Fruit fly (Drosophila melanogaster) whole organism, embryonic: ENCODE measurements around the gene CG2059.

Source experiments
- CG10209 ChIP-seq: fragments of 200-800 bp; sonication (Bioruptor generic); optimal IDR thresholded peaks from 3 replicates; lab custom pipeline; 2017; ENCODE audit warnings: missing biosample characterization, mild to moderate bottlenecking, missing genetic modification characterization, missing genetic modification reagents
- CG10565 ChIP-seq: fragments of 200-800 bp; sonication (Bioruptor generic); optimal IDR thresholded peaks from 3 replicates; lab custom pipeline; 2016; ENCODE audit warnings: missing biosample characterization, mild to moderate bottlenecking, missing genetic modification characterization
- CG10959 ChIP-seq: fragments of 200-800 bp; sonication (Bioruptor generic); IDR thresholded peaks from 2 replicates; pipeline ENCODE4 v1.3.6; 2022; ENCODE audit warnings: missing biosample characterization, missing genetic modification characterization
- CG11247 ChIP-seq: fragments of 200-800 bp; sonication (Bioruptor generic); IDR thresholded peaks from 2 replicates; pipeline ENCODE4 v1.3.6; 2022; ENCODE audit warnings: missing biosample characterization, missing genetic modification characterization
- CG14667 ChIP-seq: fragments of 200-800 bp; sonication (Bioruptor generic); IDR thresholded peaks from 2 replicates; pipeline ENCODE4 v1.3.6; 2022; ENCODE audit warnings: missing biosample characterization, missing genetic modification characterization
- CG15011 ChIP-seq: fragments of 200-800 bp; sonication (Bioruptor generic); optimal IDR thresholded peaks from 3 replicates; lab custom pipeline; 2018; ENCODE audit warnings: missing biosample characterization, mild to moderate bottlenecking, missing genetic modification characterization
- CG1529 ChIP-seq: fragments of 200-800 bp; sonication (Bioruptor generic); optimal IDR thresholded peaks from 3 replicates; lab custom pipeline; 2018; ENCODE audit warnings: missing biosample characterization, missing genetic modification characterization
- CG17385 ChIP-seq: fragments of 200-800 bp; sonication (Bioruptor generic); optimal IDR thresholded peaks from 3 replicates; lab custom pipeline; 2018; ENCODE audit warnings: missing biosample characterization, mild to moderate bottlenecking, missing genetic modification characterization
- CG2199 ChIP-seq: fragments of 200-800 bp; sonication (Bioruptor generic); IDR thresholded peaks from 3 replicates; pipeline ENCODE4 v1.3.6; 2022; ENCODE audit warnings: missing biosample characterization, missing genetic modification characterization
- CG31388 ChIP-seq: fragments of 200-800 bp; sonication (Bioruptor generic); optimal IDR thresholded peaks from 2 replicates; lab custom pipeline; 2016; ENCODE audit warnings: missing biosample characterization, missing genetic modification characterization
- CG3281 ChIP-seq: fragments of 200-800 bp; sonication (Bioruptor generic); optimal IDR thresholded peaks from 3 replicates; lab custom pipeline; 2017; ENCODE audit warnings: missing biosample characterization, mild to moderate bottlenecking, missing genetic modification characterization
- CG33213 ChIP-seq: fragments of 200-800 bp; sonication (Bioruptor generic); optimal IDR thresholded peaks from 3 replicates; lab custom pipeline; 2016; ENCODE audit warnings: missing biosample characterization, missing genetic modification characterization
- CG7839 ChIP-seq: fragments of 200-800 bp; sonication (Bioruptor generic); optimal IDR thresholded peaks from 3 replicates; lab custom pipeline; 2018; ENCODE audit warnings: missing biosample characterization, mild to moderate bottlenecking, missing genetic modification characterization, moderate library complexity
- CG8281 ChIP-seq: fragments of 200-800 bp; sonication (Bioruptor generic); optimal IDR thresholded peaks from 2 replicates; lab custom pipeline; 2018; ENCODE audit warnings: missing biosample characterization, mild to moderate bottlenecking, missing genetic modification characterization, moderate library complexity
- CG8765 ChIP-seq: fragments of 200-800 bp; sonication (Bioruptor generic); IDR thresholded peaks from 2 replicates; pipeline ENCODE4 v1.3.6; 2022; ENCODE audit warnings: missing biosample characterization, missing genetic modification characterization
- CG8944 ChIP-seq: fragments of 200-800 bp; sonication (Bioruptor generic); optimal IDR thresholded peaks from 3 replicates; lab custom pipeline; 2016; ENCODE audit warnings: missing biosample characterization, missing genetic modification characterization
- CoRest ChIP-seq: fragments of 200-800 bp; sonication (Bioruptor generic); optimal IDR thresholded peaks from 3 replicates; lab custom pipeline; 2018; ENCODE audit warnings: missing biosample characterization, mild to moderate bottlenecking, missing genetic modification characterization, moderate library complexity
- Deaf1 ChIP-seq: fragments of 200-800 bp; optimal IDR thresholded peaks from 3 replicates; lab custom pipeline; 2019; ENCODE audit warnings: missing biosample characterization, mild to moderate bottlenecking, missing genetic modification characterization, moderate library complexity
- E2f1 ChIP-seq: fragments of 200-800 bp; sonication (Bioruptor generic); IDR thresholded peaks from 2 replicates; pipeline ENCODE4 v1.3.6; 2022; ENCODE audit warnings: missing biosample characterization, missing genetic modification characterization
- Hmx ChIP-seq: fragments of 200-800 bp; sonication (Bioruptor generic); optimal IDR thresholded peaks from 2 replicates; lab custom pipeline; 2016; ENCODE audit warnings: missing biosample characterization, missing genetic modification characterization
- Hsf ChIP-seq: fragments of 200-800 bp; sonication (Bioruptor generic); optimal IDR thresholded peaks from 3 replicates; lab custom pipeline; 2016; ENCODE audit warnings: missing biosample characterization, missing genetic modification characterization
- Mad ChIP-seq: fragments of 200-800 bp; sonication (Bioruptor generic); optimal IDR thresholded peaks from 2 replicates; lab custom pipeline; 2016; ENCODE audit warnings: missing biosample characterization, missing genetic modification characterization
- Meics ChIP-seq: fragments of 200-800 bp; sonication (Bioruptor generic); optimal IDR thresholded peaks from 2 replicates; lab custom pipeline; 2017; ENCODE audit warnings: missing biosample characterization, mild to moderate bottlenecking, missing genetic modification characterization
- Nf-YC ChIP-seq: fragments of 200-800 bp; optimal IDR thresholded peaks from 3 replicates; lab custom pipeline; 2019; ENCODE audit warnings: missing biosample characterization, mild to moderate bottlenecking, missing genetic modification characterization, moderate library complexity
- ase ChIP-seq: fragments of 200-800 bp; sonication (Bioruptor generic); IDR thresholded peaks from 3 replicates; pipeline ENCODE4 v1.3.6; 2022; ENCODE audit warnings: missing biosample characterization, missing genetic modification characterization
- chif ChIP-seq, 2 experiments: fragments of 200-800 bp; sonication (Bioruptor generic); optimal IDR thresholded peaks; 3 replicates each; lab custom pipeline; 2016; ENCODE audit warnings: missing biosample characterization in 2 of 2, missing genetic modification characterization in 2 of 2
- corto ChIP-seq: fragments of 200-800 bp; sonication (Bioruptor generic); optimal IDR thresholded peaks from 2 replicates; lab custom pipeline; 2016; ENCODE audit warnings: missing biosample characterization, mild to moderate bottlenecking, missing genetic modification characterization, moderate library complexity
- crol ChIP-seq: fragments of 200-800 bp; sonication (Bioruptor generic); IDR thresholded peaks from 2 replicates; pipeline ENCODE4 v1.3.6; 2022; ENCODE audit warnings: missing biosample characterization, missing genetic modification characterization
- dm ChIP-seq: fragments of 200-800 bp; sonication (Bioruptor generic); optimal IDR thresholded peaks from 3 replicates; lab custom pipeline; 2016; ENCODE audit warnings: missing biosample characterization, missing genetic modification characterization
- dmrt99B ChIP-seq: fragments of 200-800 bp; sonication (Bioruptor generic); optimal IDR thresholded peaks from 2 replicates; lab custom pipeline; 2018; ENCODE audit warnings: missing biosample characterization, mild to moderate bottlenecking, missing genetic modification characterization, moderate library complexity
- ewg ChIP-seq: fragments of 200-800 bp; sonication (Bioruptor generic); optimal IDR thresholded peaks from 3 replicates; lab custom pipeline; 2017; ENCODE audit warnings: mild to moderate bottlenecking, missing biosample characterization, missing genetic modification reagents, missing genetic modification characterization
- fd102C ChIP-seq: fragments of 200-800 bp; sonication (Bioruptor generic); optimal IDR thresholded peaks from 2 replicates; lab custom pipeline; 2018; ENCODE audit warnings: missing biosample characterization, mild to moderate bottlenecking, missing genetic modification characterization, moderate library complexity
- fd96Cb ChIP-seq: fragments of 200-800 bp; sonication (Bioruptor generic); optimal IDR thresholded peaks from 2 replicates; lab custom pipeline; 2018; ENCODE audit warnings: missing biosample characterization, mild to moderate bottlenecking, missing genetic modification characterization, moderate library complexity
- gcm2 ChIP-seq: fragments of 200-800 bp; sonication (Bioruptor generic); optimal IDR thresholded peaks from 2 replicates; lab custom pipeline; 2016; ENCODE audit warnings: missing biosample characterization, missing genetic modification characterization
- ind ChIP-seq: fragments of 200-800 bp; sonication (Bioruptor generic); optimal IDR thresholded peaks from 3 replicates; lab custom pipeline; 2016; ENCODE audit warnings: missing biosample characterization, missing genetic modification characterization
- jumu ChIP-seq: fragments of 200-800 bp; sonication (Bioruptor generic); optimal IDR thresholded peaks from 3 replicates; lab custom pipeline; 2016; ENCODE audit warnings: missing biosample characterization, missing genetic modification characterization
- klu ChIP-seq: fragments of 200-800 bp; sonication (Bioruptor generic); IDR thresholded peaks from 2 replicates; pipeline ENCODE4 v1.3.6; 2022; ENCODE audit warnings: missing biosample characterization, missing genetic modification characterization
- oc ChIP-seq: fragments of 200-800 bp; sonication (Bioruptor generic); optimal IDR thresholded peaks from 2 replicates; lab custom pipeline; 2018; ENCODE audit warnings: missing biosample characterization, mild to moderate bottlenecking, missing genetic modification characterization, moderate library complexity
- psq ChIP-seq: fragments of 200-800 bp; sonication (Bioruptor generic); optimal IDR thresholded peaks from 2 replicates; lab custom pipeline; 2017; ENCODE audit warnings: missing biosample characterization, missing genetic modification characterization
- pum ChIP-seq: fragments of 200-800 bp; sonication (Bioruptor generic); optimal IDR thresholded peaks from 2 replicates; lab custom pipeline; 2016; ENCODE audit warnings: missing biosample characterization, missing genetic modification characterization
- pzg ChIP-seq: fragments of 200-800 bp; sonication (Bioruptor generic); optimal IDR thresholded peaks from 3 replicates; lab custom pipeline; 2018; ENCODE audit warnings: missing biosample characterization, mild to moderate bottlenecking, missing genetic modification characterization, moderate library complexity
- sd ChIP-seq: fragments of 200-800 bp; sonication (Bioruptor generic); optimal IDR thresholded peaks from 3 replicates; lab custom pipeline; 2018; ENCODE audit warnings: missing biosample characterization, mild to moderate bottlenecking, missing genetic modification characterization, moderate library complexity
- so ChIP-seq: fragments of 200-800 bp; sonication (Bioruptor generic); IDR thresholded peaks from 3 replicates; pipeline ENCODE4 v1.3.6; 2022; ENCODE audit warnings: missing biosample characterization, missing genetic modification characterization
- sqz ChIP-seq: fragments of 200-800 bp; sonication (Bioruptor generic); optimal IDR thresholded peaks from 3 replicates; lab custom pipeline; 2018; ENCODE audit warnings: missing biosample characterization, mild to moderate bottlenecking, missing genetic modification characterization
- tna ChIP-seq: fragments of 200-800 bp; sonication (Bioruptor generic); IDR thresholded peaks from 2 replicates; pipeline ENCODE4 v1.3.6; 2022; ENCODE audit warnings: missing biosample characterization, missing genetic modification characterization; ENCODE audit not compliant: partially characterized antibody
- trem ChIP-seq: fragments of 200-800 bp; optimal IDR thresholded peaks from 3 replicates; lab custom pipeline; 2019; ENCODE audit warnings: missing biosample characterization, mild to moderate bottlenecking, missing genetic modification characterization, moderate library complexity
- tup ChIP-seq: fragments of 200-800 bp; sonication (Bioruptor generic); optimal IDR thresholded peaks from 2 replicates; lab custom pipeline; 2016; ENCODE audit warnings: missing biosample characterization, mild to moderate bottlenecking, missing genetic modification characterization, moderate library complexity
- usp ChIP-seq: fragments of >200 bp; optimal IDR thresholded peaks from 2 replicates; lab custom pipeline; 2017; ENCODE audit warnings: missing biosample characterization, missing genetic modification characterization
- vnd ChIP-seq: fragments of 200-800 bp; sonication (Bioruptor generic); IDR thresholded peaks from 3 replicates; pipeline ENCODE4 v1.3.6; 2022; ENCODE audit warnings: missing biosample characterization, missing genetic modification characterization; ENCODE audit not compliant: partially characterized antibody
- zen ChIP-seq: fragments of 200-800 bp; sonication (Bioruptor generic); optimal IDR thresholded peaks from 3 replicates; lab custom pipeline; 2018; ENCODE audit warnings: missing biosample characterization, mild to moderate bottlenecking, missing genetic modification characterization, moderate library complexity

CG2059 gene

DNA sequence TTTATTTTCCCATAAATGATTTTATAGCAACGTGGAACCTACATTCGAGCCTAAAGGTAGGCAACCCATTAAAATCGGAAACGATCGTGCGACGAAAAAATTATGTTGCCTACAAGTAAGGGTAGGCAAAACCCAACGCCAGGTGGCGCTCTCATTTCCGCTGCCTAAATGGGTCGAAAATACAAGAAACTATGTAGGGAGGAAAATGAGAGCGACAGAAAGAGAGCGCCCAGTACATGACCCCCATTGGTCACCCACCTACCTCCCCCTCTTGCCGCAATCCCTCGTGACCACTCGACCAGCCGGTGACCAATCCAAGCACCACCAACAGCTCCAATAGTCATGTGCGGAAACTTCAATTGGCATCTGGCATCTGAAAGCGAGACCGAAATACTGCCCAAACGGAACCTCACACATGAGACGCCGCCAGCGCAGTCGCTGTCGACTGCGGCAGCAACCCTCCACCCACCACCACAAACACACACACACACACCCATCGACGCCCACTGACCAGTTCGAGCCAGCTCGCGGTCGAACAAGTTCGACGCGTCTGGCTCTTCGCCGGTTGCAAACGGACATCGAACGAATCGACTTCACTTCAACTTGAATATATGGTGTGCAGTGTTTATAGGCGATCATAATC is 44.1 kb upstream of the CG2059 start (continued):
- peak; percentile 69 for TF ChIP-seq ind (GFP tag; lab: Kevin White, UChicago)
- TF ChIP-seq ewg (GFP tag; lab: Kevin White, UChicago) = peak; percentile 81
- TF ChIP-seq so (GFP tag; lab: Robert Waterston, UW) = peak; percentile 55; the same call in 2 of the 3 replicates
- no peak for TF ChIP-seq vnd (GFP tag; lab: Robert Waterston, UW)
- TF ChIP-seq CG7839 (tag; lab: Kevin White, UChicago) = peak; percentile 82
- peak; percentile 94 for TF ChIP-seq Nf-YC (tag; lab: Kevin White, UChicago)
- TF ChIP-seq klu (GFP tag; lab: Robert Waterston, UW) = peak; percentile 14; the same call in 1 of the 2 replicates
- TF ChIP-seq chif (GFP tag; optimal IDR thresholded peaks at IDR 0.05; lab: Kevin White, UChicago) = peak; percentile 76 to 82
- no peak for TF ChIP-seq usp
- peak; percentile 48 for TF ChIP-seq CG15011
- peak; percentile 63 for TF ChIP-seq crol (GFP tag; lab: Robert Waterston, UW)
- peak; percentile 52 for TF ChIP-seq CG8281 (tag; lab: Kevin White, UChicago)
- peak; percentile 52 for TF ChIP-seq jumu
- TF ChIP-seq CG3281 (GFP tag; lab: Kevin White, UChicago) = peak; percentile 82
- TF ChIP-seq Mad = peak; percentile 74
- TF ChIP-seq oc (tag; lab: Kevin White, UChicago) = peak; percentile 9
- peak; percentile 68 for TF ChIP-seq pum (GFP tag; lab: Kevin White, UChicago)
- peak; percentile 75 for TF ChIP-seq CG17385
- TF ChIP-seq corto (GFP tag; lab: Kevin White, UChicago) = no peak
- peak; percentile 70 for TF ChIP-seq CG10959 (GFP tag; lab: Robert Waterston, UW)
- peak; percentile 59 for TF ChIP-seq psq (GFP tag; lab: Kevin White, UChicago)
- peak; percentile 13 for TF ChIP-seq Hmx
- TF ChIP-seq trem = peak; percentile 60
- TF ChIP-seq CG8944 (GFP tag; lab: Kevin White, UChicago) = peak; percentile 71
- peak; percentile 76 for TF ChIP-seq CG1529
- TF ChIP-seq sd = no peak
- TF ChIP-seq tup (GFP tag; lab: Kevin White, UChicago) = peak; percentile 36
- TF ChIP-seq Hsf = peak; percentile 83
- TF ChIP-seq E2f1 (GFP tag; lab: Robert Waterston, UW) = peak; percentile 75
- TF ChIP-seq sqz (GFP tag; lab: Kevin White, UChicago) = peak; percentile 75
- peak; percentile 86 for TF ChIP-seq CG33213 (GFP tag; lab: Kevin White, UChicago)
- peak; percentile 62 for TF ChIP-seq dmrt99B
- peak; percentile 79 for TF ChIP-seq zen (tag; lab: Kevin White, UChicago)
- TF ChIP-seq fd96Cb (tag; lab: Kevin White, UChicago) = peak; percentile 57
- TF ChIP-seq CG14667 (GFP tag; lab: Robert Waterston, UW) = peak; percentile 53
- TF ChIP-seq CG10565 = peak; percentile 18
- peak; percentile 80 for TF ChIP-seq fd102C (GFP tag; lab: Kevin White, UChicago)
- TF ChIP-seq gcm2 (GFP tag; lab: Kevin White, UChicago) = peak; percentile 57
- TF ChIP-seq Meics (GFP tag; lab: Kevin White, UChicago) = peak; percentile 86
- TF ChIP-seq pzg (GFP tag; lab: Kevin White, UChicago) = no peak
- peak; percentile 75 for TF ChIP-seq dm (GFP tag; lab: Kevin White, UChicago)
- TF ChIP-seq CG11247 = peak; percentile 63
- peak; percentile 92 for TF ChIP-seq CG2199 (GFP tag; lab: Robert Waterston, UW)
- TF ChIP-seq ase (GFP tag; lab: Robert Waterston, UW) = peak; percentile 74; the same call in 2 of the 3 replicates
- TF ChIP-seq tna (GFP tag; lab: Robert Waterston, UW) = no peak
- peak; percentile 39 for TF ChIP-seq CG8765 (GFP tag; lab: Robert Waterston, UW)
- peak; percentile 19 for TF ChIP-seq CG31388 (GFP tag; lab: Kevin White, UChicago)
- peak; percentile 37 for TF ChIP-seq Deaf1 (tag; lab: Kevin White, UChicago)
- peak; percentile 77 for TF ChIP-seq CoRest (tag; lab: Kevin White, UChicago)
- TF ChIP-seq CG10209 = peak; percentile 84
